Worm (Caenorhabditis elegans) whole organism, L1 larva: Measurements from ENCODE around the gene F19C7.8.
A peak's percentile ranks its signal among the peaks of the same experiment; 100 is the strongest.

Experiments
- F16B12.6 ChIP-seq: fragments of 150-350 bp; optimal IDR thresholded peaks from 2 replicates; lab custom pipeline; 2014; ENCODE audit warnings: missing biosample characterization, missing genetic modification characterization
- Y116A8C.19 ChIP-seq: sonication (generic microtip); optimal IDR thresholded peaks from 2 replicates; lab custom pipeline; 2016; ENCODE audit warnings: missing compliant biosample characterization, missing genetic modification characterization, borderline replicate concordance
- alr-1 ChIP-seq: fragments of 200-800 bp; sonication (Bioruptor generic); optimal IDR thresholded peaks from 2 replicates; lab custom pipeline; 2018; ENCODE audit warnings: borderline replicate concordance, mild to moderate bottlenecking, missing genetic modification characterization, missing compliant biosample characterization
- ceh-82 ChIP-seq, 3 experiments: fragments of 150-350 bp in 1 of 3; sonication (generic microtip) in 2 of 3; optimal IDR thresholded peaks; 2 replicates each; lab custom pipeline; 2014 to 2017; ENCODE audit warnings: missing biosample characterization in 3 of 3, missing genetic modification characterization in 3 of 3
- ceh-88 ChIP-seq: fragments of 200-800 bp; sonication (Bioruptor generic); IDR thresholded peaks from 2 replicates; pipeline ENCODE4 v1.3.6; 2022; ENCODE audit warnings: missing genetic modification characterization, missing compliant biosample characterization
- ces-1 ChIP-seq: fragments of 150-350 bp; optimal IDR thresholded peaks from 2 replicates; lab custom pipeline; 2014; ENCODE audit warnings: missing biosample characterization, missing genetic modification reagents, missing genetic modification characterization
- efl-1 ChIP-seq, 4 experiments: fragments of 150-350 bp; optimal IDR thresholded peaks in 3 of 4; peaks in 1 of 4; 1 replicate in 1 of 4; 2 replicates in 3 of 4; lab custom pipeline; 2014; ENCODE audit warnings: missing biosample characterization in 2 of 4, missing genetic modification characterization in 2 of 4, missing genetic modification reagents in 2 of 4
- fkh-10 ChIP-seq: sonication (generic microtip); optimal IDR thresholded peaks from 2 replicates; lab custom pipeline; 2017; ENCODE audit warnings: missing biosample characterization, missing genetic modification reagents, missing genetic modification characterization
- fkh-8 ChIP-seq: sonication (generic microtip); optimal IDR thresholded peaks from 2 replicates; lab custom pipeline; 2016; ENCODE audit warnings: mild to moderate bottlenecking, missing genetic modification characterization, missing compliant biosample characterization
- hlh-17 ChIP-seq: fragments of 200-800 bp; sonication (Bioruptor generic); optimal IDR thresholded peaks from 2 replicates; lab custom pipeline; 2018; ENCODE audit warnings: missing genetic modification characterization, mild to moderate bottlenecking, missing compliant biosample characterization, moderate library complexity, borderline replicate concordance
- irx-1 ChIP-seq: sonication (generic microtip); optimal IDR thresholded peaks from 2 replicates; lab custom pipeline; 2016; ENCODE audit warnings: missing genetic modification characterization, missing compliant biosample characterization
- lin-13 ChIP-seq: fragments of 150-350 bp; optimal IDR thresholded peaks from 2 replicates; lab custom pipeline; 2014; ENCODE audit warnings: missing biosample characterization, missing genetic modification reagents, missing genetic modification characterization
- lin-14 ChIP-seq: fragments of 200-800 bp; sonication (Bioruptor generic); optimal IDR thresholded peaks from 2 replicates; lab custom pipeline; 2018; ENCODE audit warnings: mild to moderate bottlenecking, missing genetic modification characterization, moderate library complexity, missing compliant biosample characterization
- lin-35 ChIP-seq, 2 experiments: fragments of 150-350 bp; optimal IDR thresholded peaks; 2 replicates each; lab custom pipeline; 2014; ENCODE audit warnings: missing biosample characterization in 2 of 2, missing genetic modification characterization in 2 of 2, missing genetic modification reagents in 2 of 2
- lin-39 ChIP-seq: fragments of 150-350 bp; optimal IDR thresholded peaks from 2 replicates; lab custom pipeline; 2014; ENCODE audit warnings: missing biosample characterization, missing genetic modification reagents, missing genetic modification characterization
- lir-3 ChIP-seq: sonication (generic microtip); optimal IDR thresholded peaks from 2 replicates; lab custom pipeline; 2016; ENCODE audit warnings: mild to moderate bottlenecking, missing genetic modification characterization, moderate library complexity, missing compliant biosample characterization; ENCODE audit not compliant: poor library complexity
- mdl-1 ChIP-seq, 2 experiments: fragments of 150-350 bp; optimal IDR thresholded peaks; 2 replicates each; lab custom pipeline; 2014 to 2017; ENCODE audit warnings: missing biosample characterization in 2 of 2, missing genetic modification characterization in 2 of 2, inconsistent platforms in 1 of 2
- nhr-237 ChIP-seq: fragments of 150-350 bp; optimal IDR thresholded peaks from 2 replicates; lab custom pipeline; 2014; ENCODE audit warnings: missing biosample characterization, missing genetic modification characterization
- nhr-47 ChIP-seq: sonication (generic microtip); optimal IDR thresholded peaks from 2 replicates; lab custom pipeline; 2016; ENCODE audit warnings: mild to moderate bottlenecking, missing genetic modification characterization, moderate library complexity, missing compliant biosample characterization
- nhr-71 ChIP-seq: sonication (generic microtip); optimal IDR thresholded peaks from 2 replicates; lab custom pipeline; 2016; ENCODE audit warnings: mild to moderate bottlenecking, missing genetic modification characterization, moderate library complexity, missing compliant biosample characterization
- nhr-76 ChIP-seq: sonication (generic microtip); optimal IDR thresholded peaks from 2 replicates; lab custom pipeline; 2017; ENCODE audit warnings: missing biosample characterization, missing genetic modification characterization
- nhr-84 ChIP-seq: sonication (generic microtip); optimal IDR thresholded peaks from 2 replicates; lab custom pipeline; 2017; ENCODE audit warnings: missing biosample characterization, missing genetic modification characterization
- nhr-90 ChIP-seq: sonication (generic microtip); optimal IDR thresholded peaks from 2 replicates; lab custom pipeline; 2016; ENCODE audit warnings: mild to moderate bottlenecking, missing genetic modification characterization, missing compliant biosample characterization; ENCODE audit not compliant: poor library complexity
- pax-3 ChIP-seq: fragments of 200-800 bp; sonication (Bioruptor generic); optimal IDR thresholded peaks from 2 replicates; lab custom pipeline; 2018; ENCODE audit warnings: mild to moderate bottlenecking, missing genetic modification characterization, moderate library complexity, missing compliant biosample characterization
- sptf-1 ChIP-seq: fragments of 150-350 bp; optimal IDR thresholded peaks from 2 replicates; lab custom pipeline; 2014; ENCODE audit warnings: missing biosample characterization, missing genetic modification characterization
- sup-37 ChIP-seq: fragments of 200-800 bp; sonication (Bioruptor generic); optimal IDR thresholded peaks from 2 replicates; lab custom pipeline; 2018; ENCODE audit warnings: mild to moderate bottlenecking, missing genetic modification characterization, missing compliant biosample characterization
- swsn-7 ChIP-seq: sonication (generic microtip); optimal IDR thresholded peaks from 2 replicates; lab custom pipeline; 2016; ENCODE audit warnings: missing genetic modification characterization, missing compliant biosample characterization
- tbx-2 ChIP-seq: sonication (generic microtip); optimal IDR thresholded peaks from 2 replicates; lab custom pipeline; 2016; ENCODE audit warnings: missing genetic modification characterization, missing compliant biosample characterization
- tlp-1 ChIP-seq: fragments of 150-350 bp; optimal IDR thresholded peaks from 2 replicates; lab custom pipeline; 2014; ENCODE audit warnings: missing biosample characterization, missing genetic modification characterization
- unc-130 ChIP-seq: fragments of 150-350 bp; optimal IDR thresholded peaks from 2 replicates; lab custom pipeline; 2017; ENCODE audit warnings: missing biosample characterization, missing genetic modification characterization, inconsistent platforms
- unc-62 ChIP-seq: fragments of 150-350 bp; optimal IDR thresholded peaks from 2 replicates; lab custom pipeline; 2014; ENCODE audit warnings: missing biosample characterization, missing genetic modification reagents, missing genetic modification characterization
- unc-98 ChIP-seq: fragments of 200-800 bp; sonication (Bioruptor generic); IDR thresholded peaks from 2 replicates; pipeline ENCODE4 v1.3.6; 2022; ENCODE audit warnings: missing genetic modification characterization, missing compliant biosample characterization
- vab-15 ChIP-seq: sonication (generic microtip); optimal IDR thresholded peaks from 2 replicates; lab custom pipeline; 2017; ENCODE audit warnings: missing genotype, mild to moderate bottlenecking, missing genetic modification characterization, missing compliant biosample characterization

The F19C7.8 gene

ce11 chrIV:4570599-4570998 lies 67.3 kb downstream of the F19C7.8 start:
- TF ChIP-seq nhr-84 (tag; lab: Kevin White, UChicago) (no peak), unc-98 (GFP tag; lab: Robert Waterston, UW) (no peak), unc-62 (GFP tag; lab: Kevin White, UChicago) (no peak), unc-130 (tag; lab: Kevin White, UChicago) (no peak), fkh-10 (GFP tag; lab: Kevin White, UChicago) (peak; percentile 77), nhr-71 (tag; lab: Kevin White, UChicago) (peak; percentile 24), nhr-47 (tag; lab: Kevin White, UChicago) (peak; percentile 27), lin-13 (GFP tag; lab: Kevin White, UChicago) (peak; percentile 9), lin-14 (peak; percentile 79), nhr-90 (tag; lab: Kevin White, UChicago) (no peak), fkh-8 (tag; lab: Kevin White, UChicago) (peak; percentile 64), efl-1 (optimal IDR thresholded peaks at IDR 0.05; lab: Kevin White, UChicago) (no peak), efl-1 (GFP tag; optimal IDR thresholded peaks at IDR 0.05 in 1 of 2; lab: Kevin White, UChicago) (peak in 1 of 2 experiments; percentile 2), irx-1 (tag; lab: Kevin White, UChicago) (peak; percentile 9), sup-37 (GFP tag; lab: Kevin White, UChicago) (no peak), swsn-7 (tag; lab: Kevin White, UChicago) (no peak), ceh-82 (tag; optimal IDR thresholded peaks at IDR 0.05; lab: Kevin White, UChicago) (no peak), lin-39 (tag; lab: Kevin White, UChicago) (no peak)

- TF ChIP-seq fkh-10 (GFP tag; lab: Kevin White, UChicago) (peak; percentile 77), lin-14 (peak; percentile 54), sptf-1 (tag; lab: Kevin White, UChicago) (no peak)
Measured at ce11 chrIV:4568402-4568891, 69.4 kb downstream of the F19C7.8 start, which contains the start of gene F28E10.1. TSS of gene F28E10.1 (plus strand) at chrIV:4568841.

ce11 chrIV:4567343-4567742 lies 70.6 kb downstream of the F19C7.8 start, which contains the start of gene F28E10.4:
TSS of gene F28E10.4 (minus strand) at chrIV:4567443.
- TF ChIP-seq tlp-1 (tag; lab: Kevin White, UChicago): no peak
- TF ChIP-seq ces-1 (GFP tag; lab: Kevin White, UChicago): no peak
- TF ChIP-seq ceh-88: no peak
- no peak for TF ChIP-seq alr-1 (tag; lab: Kevin White, UChicago)
- no peak for TF ChIP-seq lin-35 (GFP tag; optimal IDR thresholded peaks at IDR 0.05; lab: Kevin White, UChicago)
- no peak for TF ChIP-seq unc-130 (tag; lab: Kevin White, UChicago)
- no peak for TF ChIP-seq fkh-10 (GFP tag; lab: Kevin White, UChicago)
- no peak for TF ChIP-seq vab-15 (tag; lab: Kevin White, UChicago)
- no peak for TF ChIP-seq nhr-84 (tag; lab: Kevin White, UChicago)
- TF ChIP-seq ceh-82 (tag; optimal IDR thresholded peaks at IDR 0.05; lab: Kevin White, UChicago): no peak
- TF ChIP-seq F16B12.6 (tag; lab: Kevin White, UChicago): no peak
- no peak for TF ChIP-seq pax-3 (tag; lab: Kevin White, UChicago)
- no peak for TF ChIP-seq nhr-47 (tag; lab: Kevin White, UChicago)
- no peak for TF ChIP-seq nhr-237 (tag; lab: Kevin White, UChicago)

ce11 chrIV:4565882-4566281 lies 72.0 kb downstream of the F19C7.8 start:
- TF ChIP-seq tlp-1 (tag; lab: Kevin White, UChicago) (no peak), hlh-17 (GFP tag; lab: Kevin White, UChicago) (no peak), unc-130 (tag; lab: Kevin White, UChicago) (no peak), tbx-2 (tag; lab: Kevin White, UChicago) (no peak), Y116A8C.19 (tag; lab: Kevin White, UChicago) (no peak), nhr-47 (tag; lab: Kevin White, UChicago) (no peak), mdl-1 (tag; optimal IDR thresholded peaks at IDR 0.05; lab: Kevin White, UChicago) (no peak), lir-3 (no peak), nhr-76 (tag; lab: Kevin White, UChicago) (no peak)
